Worm (Caenorhabditis elegans): Measurements from ENCODE around the gene F38A1.13.

- TF ChIP-seq akir-1 (GFP tag; optimal IDR thresholded peaks at IDR 0.05): no peak
- TF ChIP-seq ama-1 (optimal IDR thresholded peaks at IDR 0.05): no peak
- TF ChIP-seq ama-1 (GFP tag; optimal IDR thresholded peaks at IDR 0.05): no peak
- TF ChIP-seq hlh-12 (tag; optimal IDR thresholded peaks at IDR 0.05): no peak
- no peak for TF ChIP-seq ztf-28 (GFP tag; IDR thresholded peaks at IDR 0.05)
- no peak for TF ChIP-seq ekl-4 (GFP tag; IDR thresholded peaks at IDR 0.05)
- TF ChIP-seq lin-26 (GFP tag; IDR thresholded peaks at IDR 0.05): no peak
- TF ChIP-seq mcd-1 (GFP tag; IDR thresholded peaks at IDR 0.05): 0 out of 2 replicates have a peak, but pooled peaks have one; percentile 23
- TF ChIP-seq dpl-1 (GFP tag; optimal IDR thresholded peaks at IDR 0.05): no peak
- TF ChIP-seq ztf-3 (GFP tag; optimal IDR thresholded peaks at IDR 0.05): no peak
- TF ChIP-seq lin-40 (tag; optimal IDR thresholded peaks at IDR 0.05): no peak
- no peak for TF ChIP-seq sptf-2 (GFP tag; optimal IDR thresholded peaks at IDR 0.05)
Measured at ce11 chrIV:1232419-1233145, 32.4 kb upstream of the F38A1.13 start.
